Worm (Caenorhabditis elegans) whole organism, late embryonic: ENCODE measurements around the gene R11G1.2.
A peak's percentile ranks its signal among the peaks of the same experiment; 100 is the strongest.

Experiments
- C38D4.7 ChIP-seq: fragments of 200-800 bp; sonication (Bioruptor generic); optimal IDR thresholded peaks from 2 replicates; lab custom pipeline; 2018; ENCODE audit warnings: mild to moderate bottlenecking, missing genetic modification characterization, moderate library complexity, missing compliant biosample characterization
- Y22D7AL.16 ChIP-seq: sonication (generic microtip); optimal IDR thresholded peaks from 2 replicates; lab custom pipeline; 2016; ENCODE audit warnings: missing genetic modification characterization, missing compliant biosample characterization
- ceh-14 ChIP-seq: sonication (generic microtip); optimal IDR thresholded peaks from 2 replicates; lab custom pipeline; 2016; ENCODE audit warnings: missing genotype, missing genetic modification characterization, missing compliant biosample characterization
- ceh-18 ChIP-seq: sonication (generic microtip); optimal IDR thresholded peaks from 2 replicates; lab custom pipeline; 2016; ENCODE audit warnings: missing genetic modification characterization, missing compliant biosample characterization
- ceh-2 ChIP-seq: sonication (generic microtip); optimal IDR thresholded peaks from 2 replicates; lab custom pipeline; 2016; ENCODE audit warnings: missing genotype, missing genetic modification characterization, missing compliant biosample characterization
- ceh-22 ChIP-seq: sonication (generic microtip); optimal IDR thresholded peaks from 2 replicates; lab custom pipeline; 2017; ENCODE audit warnings: missing biosample characterization, missing genetic modification characterization
- ceh-30 ChIP-seq: fragments of 150-350 bp; optimal IDR thresholded peaks from 2 replicates; lab custom pipeline; 2014; ENCODE audit warnings: missing biosample characterization, missing genetic modification characterization
- ceh-34 ChIP-seq: sonication (generic microtip); optimal IDR thresholded peaks from 2 replicates; lab custom pipeline; 2016; ENCODE audit warnings: mild to moderate bottlenecking, missing genetic modification characterization, missing compliant biosample characterization
- ceh-9 ChIP-seq: sonication (generic microtip); optimal IDR thresholded peaks from 2 replicates; lab custom pipeline; 2016; ENCODE audit warnings: mild to moderate bottlenecking, missing genetic modification characterization, inconsistent platforms, missing compliant biosample characterization
- fax-1 ChIP-seq: sonication (generic microtip); optimal IDR thresholded peaks from 2 replicates; lab custom pipeline; 2016; ENCODE audit warnings: missing genotype, missing genetic modification characterization, missing compliant biosample characterization
- fkh-10 ChIP-seq: fragments of 150-350 bp; optimal IDR thresholded peaks from 2 replicates; lab custom pipeline; 2014; ENCODE audit warnings: missing biosample characterization, missing genetic modification reagents, missing genetic modification characterization
- fkh-6 ChIP-seq: sonication (generic microtip); optimal IDR thresholded peaks from 2 replicates; lab custom pipeline; 2016; ENCODE audit warnings: missing genetic modification characterization, missing compliant biosample characterization
- hlh-13 ChIP-seq: fragments of 200-800 bp; sonication (Bioruptor generic); optimal IDR thresholded peaks from 2 replicates; lab custom pipeline; 2018; ENCODE audit warnings: mild to moderate bottlenecking, missing genetic modification characterization, missing compliant biosample characterization
- hlh-30 ChIP-seq: sonication (generic microtip); optimal IDR thresholded peaks from 2 replicates; lab custom pipeline; 2017; ENCODE audit warnings: antibody characterized with exemption, missing genetic modification characterization, missing compliant biosample characterization; ENCODE audit not compliant: insufficient read depth
- lin-11 ChIP-seq: fragments of 200-800 bp; sonication (Bioruptor generic); optimal IDR thresholded peaks from 2 replicates; lab custom pipeline; 2018; ENCODE audit warnings: mild to moderate bottlenecking, missing genetic modification characterization, missing compliant biosample characterization
- mec-3 ChIP-seq: sonication (generic microtip); optimal IDR thresholded peaks from 2 replicates; lab custom pipeline; 2016; ENCODE audit warnings: borderline replicate concordance, missing genetic modification characterization, missing compliant biosample characterization
- nfya-1 ChIP-seq: sonication (generic microtip); optimal IDR thresholded peaks from 2 replicates; lab custom pipeline; 2017; ENCODE audit warnings: missing genetic modification characterization, mild to moderate bottlenecking, missing compliant biosample characterization, antibody characterized with exemption, moderate library complexity
- nhr-11 ChIP-seq: fragments of 150-350 bp; optimal IDR thresholded peaks from 2 replicates; lab custom pipeline; 2014; ENCODE audit warnings: missing biosample characterization, missing genetic modification characterization
- pag-3 ChIP-seq: sonication (generic microtip); optimal IDR thresholded peaks from 2 replicates; lab custom pipeline; 2016; ENCODE audit warnings: missing compliant biosample characterization, missing genetic modification characterization, borderline replicate concordance
- pha-2 ChIP-seq: sonication (generic microtip); optimal IDR thresholded peaks from 2 replicates; lab custom pipeline; 2017; ENCODE audit warnings: mild to moderate bottlenecking, missing genetic modification characterization, missing compliant biosample characterization
- pha-4 ChIP-seq: fragments of 150-350 bp; optimal IDR thresholded peaks from 2 replicates; lab custom pipeline; 2018; ENCODE audit warnings: missing biosample characterization, missing genetic modification reagents, missing genetic modification characterization
- pros-1 ChIP-seq: fragments of 150-350 bp; optimal IDR thresholded peaks from 2 replicates; lab custom pipeline; 2014; ENCODE audit warnings: missing biosample characterization, missing genetic modification reagents, missing genetic modification characterization
- ref-2 ChIP-seq: sonication (generic microtip); optimal IDR thresholded peaks from 2 replicates; lab custom pipeline; 2016; ENCODE audit warnings: missing genetic modification characterization, missing compliant biosample characterization
- sox-2 ChIP-seq: fragments of 200-800 bp; sonication (Bioruptor generic); IDR thresholded peaks from 2 replicates; pipeline ENCODE4 v1.3.6; 2022; ENCODE audit warnings: missing genetic modification reagents, missing genetic modification characterization, missing compliant biosample characterization
- syd-9 ChIP-seq: sonication (generic microtip); optimal IDR thresholded peaks from 2 replicates; lab custom pipeline; 2016; ENCODE audit warnings: mild to moderate bottlenecking, missing genetic modification characterization, moderate library complexity, missing compliant biosample characterization
- tbx-2 ChIP-seq: sonication (generic microtip); optimal IDR thresholded peaks from 2 replicates; lab custom pipeline; 2016; ENCODE audit warnings: missing genetic modification characterization, missing compliant biosample characterization
- unc-3 ChIP-seq, 2 experiments: fragments of 200-800 bp in 1 of 2; sonication (Bioruptor generic) in 1 of 2; sonication (generic microtip) in 1 of 2; conservative IDR thresholded peaks in 1 of 2; optimal IDR thresholded peaks in 1 of 2; 2 replicates each; pipeline versions ENCODE4 v1.3.6 to Lab custom; 2016 to 2022; ENCODE audit warnings: missing compliant biosample characterization in 2 of 2, missing genetic modification characterization in 2 of 2, missing genetic modification reagents in 1 of 2
- unc-42 ChIP-seq: sonication (generic microtip); optimal IDR thresholded peaks from 2 replicates; lab custom pipeline; 2016; ENCODE audit warnings: missing genotype, missing genetic modification characterization, missing compliant biosample characterization
- unc-55 ChIP-seq: sonication (generic microtip); optimal IDR thresholded peaks from 2 replicates; lab custom pipeline; 2017; ENCODE audit warnings: missing biosample characterization, missing genetic modification reagents, missing genetic modification characterization

The R11G1.2 gene

ce11 chrX:3697623-3698022 lies 47.2 kb downstream of the R11G1.2 start (continued):
- TF ChIP-seq ceh-18 (tag; lab: Kevin White, UChicago) (peak; percentile 75), unc-3 (GFP tag; conservative IDR thresholded peaks at IDR 0.05; lab: Robert Waterston, UW) (peak; percentile 90), unc-3 (tag; optimal IDR thresholded peaks at IDR 0.05; lab: Kevin White, UChicago) (peak; percentile 62), nfya-1 (peak; percentile 64), pros-1 (no peak), C38D4.7 (GFP tag; lab: Kevin White, UChicago) (peak; percentile 84), Y22D7AL.16 (peak; percentile 82), syd-9 (tag; lab: Kevin White, UChicago) (peak; percentile 82), fkh-6 (tag; lab: Kevin White, UChicago) (peak; percentile 81), pha-2 (peak; percentile 87), fax-1 (peak; percentile 81), ref-2 (tag; lab: Kevin White, UChicago) (peak; percentile 79), hlh-13 (peak; percentile 74), ceh-9 (tag; lab: Kevin White, UChicago) (peak; percentile 52), ceh-14 (peak; percentile 93), unc-55 (GFP tag; lab: Kevin White, UChicago) (no peak), pha-4 (tag; lab: Kevin White, UChicago) (no peak), ceh-2 (tag; lab: Kevin White, UChicago) (peak; percentile 80), hlh-30 (tag; lab: Kevin White, UChicago) (no peak), unc-42 (tag; lab: Kevin White, UChicago) (peak; percentile 68), ceh-34 (peak; percentile 81), ceh-22 (tag; lab: Kevin White, UChicago) (no peak), lin-11 (tag; lab: Kevin White, UChicago) (peak; percentile 83), mec-3 (tag; lab: Kevin White, UChicago) (no peak)

- TF ChIP-seq ceh-34 (no peak), ceh-14 (no peak), ceh-30 (no peak), unc-3 (GFP tag; conservative IDR thresholded peaks at IDR 0.05; lab: Robert Waterston, UW) (no peak), unc-3 (tag; optimal IDR thresholded peaks at IDR 0.05; lab: Kevin White, UChicago) (no peak), tbx-2 (no peak), sox-2 (no peak), pag-3 (no peak), nhr-11 (no peak), fkh-10 (GFP tag; lab: Kevin White, UChicago) (no peak)
These were observed 51.4 kb downstream of the R11G1.2 start for ce11 chrX:3701861-3702260.
